Worm (Caenorhabditis elegans): Measurements from ENCODE around the gene rig-1.

Gene rig-1

ce11 chrX:8718856-8719255 is 58.4 kb downstream of the rig-1 start, which contains the start of gene F53A9.8:
F53A9.8 (minus strand) TSS chrX:8718904.
- no peak for TF ChIP-seq ceh-28 (tag; optimal IDR thresholded peaks at IDR 0.05)
- peak; percentile 83 for TF ChIP-seq dve-1 (tag; optimal IDR thresholded peaks at IDR 0.05; ENCODE audit: insufficient read depth)
- TF ChIP-seq ceh-44 (GFP tag; IDR thresholded peaks at IDR 0.05) = no peak
- TF ChIP-seq lin-15B (tag; optimal IDR thresholded peaks at IDR 0.05) = no peak
- no peak for TF ChIP-seq snpc-1.2 (GFP tag; IDR thresholded peaks at IDR 0.05)
- no peak for TF ChIP-seq lin-38 (GFP tag; IDR thresholded peaks at IDR 0.05)
- no peak for TF ChIP-seq fkh-10 (GFP tag; optimal IDR thresholded peaks at IDR 0.05)
- TF ChIP-seq daf-12 (tag; optimal IDR thresholded peaks at IDR 0.05) = no peak
- no peak for TF ChIP-seq zfp-3 (GFP tag; conservative IDR thresholded peaks at IDR 0.05)
- no peak for TF ChIP-seq attf-4 (tag; optimal IDR thresholded peaks at IDR 0.05)
- no peak for TF ChIP-seq lin-1 (GFP tag; IDR thresholded peaks at IDR 0.05)
- peak; percentile 88 for TF ChIP-seq php-3 (GFP tag; IDR thresholded peaks at IDR 0.05)
- TF ChIP-seq daf-16 (GFP tag; optimal IDR thresholded peaks at IDR 0.05) = no peak
- peak; percentile 75 for TF ChIP-seq daf-16 (tag; optimal IDR thresholded peaks at IDR 0.05)
- TF ChIP-seq lsy-2 (tag; optimal IDR thresholded peaks at IDR 0.05) = peak in 1 of 2 experiments; percentile 15
- peak; percentile 50 for TF ChIP-seq dmd-6 (GFP tag; IDR thresholded peaks at IDR 0.05)
- TF ChIP-seq sdz-12 (GFP tag; optimal IDR thresholded peaks at IDR 0.05) = no peak
- no peak for TF ChIP-seq hlh-30 (tag; optimal IDR thresholded peaks at IDR 0.05; ENCODE audit: insufficient read depth)
- no peak for TF ChIP-seq dmd-8 (GFP tag; IDR thresholded peaks at IDR 0.05)
- no peak for TF ChIP-seq ctbp-1 (GFP tag; IDR thresholded peaks at IDR 0.05)
- no peak for TF ChIP-seq mxl-2 (GFP tag; conservative IDR thresholded peaks at IDR 0.05)
- TF ChIP-seq arid-1 (GFP tag; conservative IDR thresholded peaks at IDR 0.05) = no peak
- TF ChIP-seq pqm-1 (tag; optimal IDR thresholded peaks at IDR 0.05) = peak; percentile 42
- no peak for TF ChIP-seq saeg-2 (GFP tag; IDR thresholded peaks at IDR 0.05)
- no peak for TF ChIP-seq tag-97 (GFP tag; IDR thresholded peaks at IDR 0.05)
- TF ChIP-seq nhr-28 (tag; optimal IDR thresholded peaks at IDR 0.05) = peak; percentile 58
- TF ChIP-seq D1046.2 (GFP tag; IDR thresholded peaks at IDR 0.05) = no peak
- 0 out of 2 replicates have a peak, but pooled peaks have one; percentile 20 for TF ChIP-seq Y105C5A.15 (GFP tag; IDR thresholded peaks at IDR 0.05)
- TF ChIP-seq F10B5.3 (tag; optimal IDR thresholded peaks at IDR 0.05) = no peak
- TF ChIP-seq F37D6.2 (tag; optimal IDR thresholded peaks at IDR 0.05) = no peak
- TF ChIP-seq nhr-48 (tag; optimal IDR thresholded peaks at IDR 0.05) = no peak
- TF ChIP-seq mdl-1 (tag; optimal IDR thresholded peaks at IDR 0.05) = peak in 1 of 2 experiments; percentile 43
- TF ChIP-seq ZK337.2 (GFP tag; IDR thresholded peaks at IDR 0.05) = no peak
- peak; percentile 48 for TF ChIP-seq hlh-11 (tag; optimal IDR thresholded peaks at IDR 0.05)
- no peak for TF ChIP-seq tra-1 (GFP tag; IDR thresholded peaks at IDR 0.05)
- peak; percentile 29 to 31 for TF ChIP-seq unc-62 (GFP tag; optimal IDR thresholded peaks at IDR 0.05 in 1 of 2)
- TF ChIP-seq unc-62 (tag; optimal IDR thresholded peaks at IDR 0.05) = no peak
- no peak for TF ChIP-seq daf-19 (GFP tag; conservative IDR thresholded peaks at IDR 0.05)
- no peak for TF ChIP-seq R02D3.7 (tag; optimal IDR thresholded peaks at IDR 0.05)
- TF ChIP-seq nhr-41 (GFP tag; IDR thresholded peaks at IDR 0.05) = no peak
- no peak for TF ChIP-seq aly-2 (tag; optimal IDR thresholded peaks at IDR 0.05)

ce11 chrX:8719888-8720287 is 59.5 kb downstream of the rig-1 start:
- peak; percentile 50 for TF ChIP-seq hlh-11 (tag; optimal IDR thresholded peaks at IDR 0.05)
- peak; percentile 45 for TF ChIP-seq hlh-30 (tag; optimal IDR thresholded peaks at IDR 0.05; ENCODE audit: insufficient read depth)
- TF ChIP-seq nhr-25 (tag; optimal IDR thresholded peaks at IDR 0.05; ENCODE audit: borderline replicate concordance, insufficient read depth) = no peak
- TF ChIP-seq dve-1 (tag; optimal IDR thresholded peaks at IDR 0.05; ENCODE audit: insufficient read depth) = peak; percentile 93
- peak; percentile 81 for TF ChIP-seq php-3 (GFP tag; IDR thresholded peaks at IDR 0.05)
- TF ChIP-seq unc-62 (GFP tag; optimal IDR thresholded peaks at IDR 0.05 in 1 of 2) = peak in 1 of 2 experiments; percentile 35
- TF ChIP-seq unc-62 (tag; optimal IDR thresholded peaks at IDR 0.05) = no peak
- no peak for TF ChIP-seq daf-19 (GFP tag; conservative IDR thresholded peaks at IDR 0.05)
- no peak for TF ChIP-seq lsy-2 (tag; optimal IDR thresholded peaks at IDR 0.05)
- no peak for TF ChIP-seq saeg-2 (GFP tag; IDR thresholded peaks at IDR 0.05)
- peak; percentile 59 for TF ChIP-seq nhr-28 (tag; optimal IDR thresholded peaks at IDR 0.05)
- TF ChIP-seq ceh-20 (GFP tag; IDR thresholded peaks at IDR 0.05) = no peak
- TF ChIP-seq unc-39 (tag; optimal IDR thresholded peaks at IDR 0.05) = no peak
- TF ChIP-seq dmd-6 (GFP tag; IDR thresholded peaks at IDR 0.05) = peak; percentile 83
- peak; percentile 25 for TF ChIP-seq mep-1 (tag; optimal IDR thresholded peaks at IDR 0.05)
- no peak for TF ChIP-seq daf-16 (GFP tag; optimal IDR thresholded peaks at IDR 0.05)
- TF ChIP-seq daf-16 (tag; optimal IDR thresholded peaks at IDR 0.05) = peak; percentile 88
- peak in 1 of 2 experiments; percentile 9 for TF ChIP-seq mdl-1 (tag; optimal IDR thresholded peaks at IDR 0.05)
- peak; percentile 9 for TF ChIP-seq pqm-1 (tag; optimal IDR thresholded peaks at IDR 0.05)
